Worm (Caenorhabditis elegans) whole organism, mixed stage, embryonic: ENCODE results near the gene T25B2.1.

Experiments used
- blmp-1 ChIP-seq: fragments of 150-350 bp; optimal IDR thresholded peaks from 2 replicates; lab custom pipeline; 2014; ENCODE audit warnings: missing biosample characterization, missing genetic modification characterization
- ceh-83 ChIP-seq: fragments of 200-800 bp; sonication (Bioruptor generic); optimal IDR thresholded peaks from 2 replicates; lab custom pipeline; 2018; ENCODE audit warnings: mild to moderate bottlenecking, missing genetic modification characterization, missing compliant biosample characterization
- drap-1 ChIP-seq: fragments of 200-800 bp; sonication (Bioruptor generic); optimal IDR thresholded peaks from 3 replicates; lab custom pipeline; 2018; ENCODE audit warnings: mild to moderate bottlenecking, missing genetic modification characterization, missing compliant biosample characterization
- lin-13 ChIP-seq: fragments of 150-350 bp; optimal IDR thresholded peaks from 2 replicates; lab custom pipeline; 2014; ENCODE audit warnings: missing biosample characterization, missing genetic modification characterization
- mls-2 ChIP-seq: sonication (generic microtip); optimal IDR thresholded peaks from 2 replicates; lab custom pipeline; 2016; ENCODE audit warnings: mild to moderate bottlenecking, missing genetic modification characterization, moderate library complexity, missing compliant biosample characterization
- nhr-237 ChIP-seq: fragments of 150-350 bp; optimal IDR thresholded peaks from 2 replicates; lab custom pipeline; 2014; ENCODE audit warnings: missing biosample characterization, missing genetic modification characterization
- pha-4 ChIP-seq: fragments of 150-350 bp; optimal IDR thresholded peaks from 2 replicates; lab custom pipeline; 2018; ENCODE audit warnings: missing biosample characterization, missing genetic modification reagents, missing genetic modification characterization
- snpc-4 ChIP-seq: fragments of 150-350 bp; optimal IDR thresholded peaks from 2 replicates; lab custom pipeline; 2014; ENCODE audit warnings: missing biosample characterization, missing genetic modification characterization

DNA sequence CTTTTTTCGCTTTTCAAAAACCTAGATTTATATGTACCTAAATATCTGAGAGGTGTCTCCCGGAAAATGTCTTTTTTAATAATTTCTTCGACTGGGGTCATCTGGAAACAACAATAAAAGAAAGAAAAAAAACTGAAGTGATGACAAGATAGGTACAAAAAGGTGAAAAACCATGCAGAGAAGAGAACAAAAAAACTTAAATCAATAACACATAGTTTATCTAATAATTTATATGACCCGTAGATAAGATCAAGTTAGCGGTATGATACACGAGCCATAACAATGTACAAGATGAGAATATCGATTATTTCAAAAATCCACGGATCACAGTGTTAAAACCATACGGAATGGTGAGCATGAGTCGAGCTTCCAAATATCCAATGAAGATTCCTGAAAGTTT, 32.5 kb downstream of the T25B2.1 start, which contains the start of gene mtp-18:
- TF ChIP-seq snpc-4 (tag; lab: Kevin White, UChicago), result no peak
- TF ChIP-seq pha-4 (tag; lab: Kevin White, UChicago), result no peak
- TF ChIP-seq nhr-237 (tag; lab: Kevin White, UChicago), result no peak
- no peak for TF ChIP-seq drap-1 (GFP tag; lab: Kevin White, UChicago)
- TF ChIP-seq blmp-1 (tag; lab: Kevin White, UChicago), result no peak
- no peak for TF ChIP-seq ceh-83 (GFP tag; lab: Kevin White, UChicago)
- TF ChIP-seq lin-13 (tag; lab: Kevin White, UChicago), result no peak
- no peak for TF ChIP-seq mls-2
